Worm (Caenorhabditis elegans): ENCODE results near the gene mek-1.

DNA sequence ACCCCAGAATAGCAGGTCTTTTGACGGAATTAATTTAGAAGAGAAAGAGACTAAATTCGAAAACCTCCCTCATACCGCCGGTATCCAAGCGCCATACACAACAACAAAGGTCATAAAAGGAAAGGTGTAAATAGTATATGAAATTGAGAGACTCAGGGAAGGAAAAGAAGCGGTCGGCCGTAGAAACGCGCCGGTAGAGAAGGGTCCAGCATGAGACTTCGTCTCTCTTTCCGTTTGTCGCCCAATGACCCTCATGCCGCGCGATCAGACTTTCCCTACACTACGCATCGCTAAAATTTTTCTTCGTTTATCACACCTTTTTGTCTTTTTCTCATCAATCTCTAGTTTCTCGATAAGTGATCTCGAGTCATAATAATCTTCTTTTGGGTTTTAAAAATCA, 48.6 kb upstream of the mek-1 start:
- TF ChIP-seq ces-1 (GFP tag; optimal IDR thresholded peaks at IDR 0.05) (no peak), ham-2 (GFP tag; optimal IDR thresholded peaks at IDR 0.05) (peak; percentile 69), hlh-1 (tag; optimal IDR thresholded peaks at IDR 0.05) (no peak), ceh-43 (GFP tag; optimal IDR thresholded peaks at IDR 0.05) (no peak), M03D4.4 (tag; optimal IDR thresholded peaks at IDR 0.05) (no peak)

Data from whole organism, mixed stage, embryonic.